Worm (Caenorhabditis elegans) whole organism, mixed stage, embryonic: Measurements from ENCODE around the gene M02F4.1.

Experiments
- M03D4.4 ChIP-seq: sonication (generic microtip); optimal IDR thresholded peaks from 2 replicates; lab custom pipeline; 2017; ENCODE audit warnings: mild to moderate bottlenecking, missing genetic modification characterization, missing compliant biosample characterization
- bed-3 ChIP-seq: fragments of 200-800 bp; sonication (Bioruptor generic); optimal IDR thresholded peaks from 3 replicates; lab custom pipeline; 2018; ENCODE audit warnings: mild to moderate bottlenecking, missing genetic modification characterization, moderate library complexity, missing compliant biosample characterization
- blmp-1 ChIP-seq: fragments of 150-350 bp; optimal IDR thresholded peaks from 2 replicates; lab custom pipeline; 2014; ENCODE audit warnings: missing biosample characterization, missing genetic modification characterization
- ceh-39 ChIP-seq: fragments of 150-350 bp; optimal IDR thresholded peaks from 2 replicates; lab custom pipeline; 2014; ENCODE audit warnings: missing biosample characterization, missing genetic modification characterization
- ceh-43 ChIP-seq: fragments of 200-800 bp; sonication (Bioruptor generic); optimal IDR thresholded peaks from 2 replicates; lab custom pipeline; 2018; ENCODE audit warnings: mild to moderate bottlenecking, missing genetic modification characterization, moderate library complexity, missing compliant biosample characterization
- ceh-83 ChIP-seq: fragments of 200-800 bp; sonication (Bioruptor generic); optimal IDR thresholded peaks from 2 replicates; lab custom pipeline; 2018; ENCODE audit warnings: mild to moderate bottlenecking, missing genetic modification characterization, missing compliant biosample characterization
- ces-1 ChIP-seq: fragments of 150-350 bp; optimal IDR thresholded peaks from 2 replicates; lab custom pipeline; 2014; ENCODE audit warnings: missing biosample characterization, missing genetic modification reagents, missing genetic modification characterization
- cnd-1 ChIP-seq: fragments of 200-800 bp; sonication (Bioruptor generic); optimal IDR thresholded peaks from 2 replicates; lab custom pipeline; 2018; ENCODE audit warnings: mild to moderate bottlenecking, missing genetic modification characterization, missing compliant biosample characterization
- drap-1 ChIP-seq: fragments of 200-800 bp; sonication (Bioruptor generic); optimal IDR thresholded peaks from 3 replicates; lab custom pipeline; 2018; ENCODE audit warnings: mild to moderate bottlenecking, missing genetic modification characterization, missing compliant biosample characterization
- elt-1 ChIP-seq: sonication (generic microtip); optimal IDR thresholded peaks from 2 replicates; lab custom pipeline; 2017; ENCODE audit warnings: missing genetic modification characterization, mild to moderate bottlenecking, missing compliant biosample characterization, antibody characterized with exemption, moderate library complexity, borderline replicate concordance; ENCODE audit not compliant: insufficient read depth
- elt-3 ChIP-seq: fragments of 150-350 bp; optimal IDR thresholded peaks from 2 replicates; lab custom pipeline; 2014; ENCODE audit warnings: missing biosample characterization, missing genetic modification characterization
- flh-1 ChIP-seq: fragments of 200-800 bp; sonication (Bioruptor generic); optimal IDR thresholded peaks from 2 replicates; lab custom pipeline; 2018; ENCODE audit warnings: mild to moderate bottlenecking, missing genetic modification characterization, moderate library complexity, missing compliant biosample characterization
- ham-2 ChIP-seq: fragments of 200-800 bp; sonication (Bioruptor generic); optimal IDR thresholded peaks from 2 replicates; lab custom pipeline; 2018; ENCODE audit warnings: mild to moderate bottlenecking, missing genetic modification characterization, missing compliant biosample characterization
- hlh-1 ChIP-seq: fragments of 150-350 bp; optimal IDR thresholded peaks from 2 replicates; lab custom pipeline; 2014; ENCODE audit warnings: missing biosample characterization, missing genetic modification reagents, missing genetic modification characterization
- lin-13 ChIP-seq: fragments of 150-350 bp; optimal IDR thresholded peaks from 2 replicates; lab custom pipeline; 2014; ENCODE audit warnings: missing biosample characterization, missing genetic modification characterization
- lin-32 ChIP-seq: fragments of 200-800 bp; sonication (Bioruptor generic); optimal IDR thresholded peaks from 2 replicates; lab custom pipeline; 2018; ENCODE audit warnings: mild to moderate bottlenecking, missing genetic modification characterization, missing compliant biosample characterization
- lsy-2 ChIP-seq: fragments of 150-350 bp; optimal IDR thresholded peaks from 2 replicates; lab custom pipeline; 2014; ENCODE audit warnings: missing biosample characterization, missing genetic modification characterization
- mab-5 ChIP-seq: fragments of 150-350 bp; optimal IDR thresholded peaks from 2 replicates; lab custom pipeline; 2014; ENCODE audit warnings: missing biosample characterization, missing genetic modification characterization
- mep-1 ChIP-seq: fragments of 150-350 bp; optimal IDR thresholded peaks from 2 replicates; lab custom pipeline; 2017; ENCODE audit warnings: missing biosample characterization, missing genetic modification reagents, missing genetic modification characterization, inconsistent platforms
- mls-2 ChIP-seq: sonication (generic microtip); optimal IDR thresholded peaks from 2 replicates; lab custom pipeline; 2016; ENCODE audit warnings: mild to moderate bottlenecking, missing genetic modification characterization, moderate library complexity, missing compliant biosample characterization
- nhr-12 ChIP-seq: fragments of 150-350 bp; optimal IDR thresholded peaks from 2 replicates; lab custom pipeline; 2014; ENCODE audit warnings: missing biosample characterization, missing genetic modification characterization
- nhr-2 ChIP-seq: fragments of 150-350 bp; optimal IDR thresholded peaks from 2 replicates; lab custom pipeline; 2014; ENCODE audit warnings: missing biosample characterization, missing genetic modification characterization
- nhr-237 ChIP-seq: fragments of 150-350 bp; optimal IDR thresholded peaks from 2 replicates; lab custom pipeline; 2014; ENCODE audit warnings: missing biosample characterization, missing genetic modification characterization
- nhr-28 ChIP-seq: fragments of 150-350 bp; optimal IDR thresholded peaks from 2 replicates; lab custom pipeline; 2014; ENCODE audit warnings: missing biosample characterization, missing genetic modification characterization
- nhr-76 ChIP-seq: sonication (generic microtip); optimal IDR thresholded peaks from 2 replicates; lab custom pipeline; 2017; ENCODE audit warnings: missing biosample characterization, missing genetic modification characterization
- pha-4 ChIP-seq: fragments of 150-350 bp; optimal IDR thresholded peaks from 2 replicates; lab custom pipeline; 2018; ENCODE audit warnings: missing biosample characterization, missing genetic modification reagents, missing genetic modification characterization
- sem-2 ChIP-seq: fragments of 200-800 bp; sonication (Bioruptor generic); optimal IDR thresholded peaks from 2 replicates; lab custom pipeline; 2018; ENCODE audit warnings: mild to moderate bottlenecking, missing genetic modification characterization, missing compliant biosample characterization
- snpc-4 ChIP-seq: fragments of 150-350 bp; optimal IDR thresholded peaks from 2 replicates; lab custom pipeline; 2014; ENCODE audit warnings: missing biosample characterization, missing genetic modification characterization
- sptf-1 ChIP-seq: sonication (generic microtip); optimal IDR thresholded peaks from 2 replicates; lab custom pipeline; 2017; ENCODE audit warnings: mild to moderate bottlenecking, missing genetic modification characterization, moderate library complexity, missing compliant biosample characterization
- tbx-8 ChIP-seq: fragments of 200-800 bp; sonication (Bioruptor generic); optimal IDR thresholded peaks from 2 replicates; lab custom pipeline; 2018; ENCODE audit warnings: mild to moderate bottlenecking, missing genetic modification characterization, moderate library complexity, missing compliant biosample characterization
- unc-120 ChIP-seq: sonication (generic microtip); optimal IDR thresholded peaks from 2 replicates; lab custom pipeline; 2017; ENCODE audit warnings: missing genetic modification characterization, missing compliant biosample characterization; ENCODE audit not compliant: poor library complexity, severe bottlenecking
- unc-39 ChIP-seq: fragments of 150-350 bp; optimal IDR thresholded peaks from 2 replicates; lab custom pipeline; 2014; ENCODE audit warnings: missing biosample characterization, missing genetic modification characterization
- unc-62 ChIP-seq: fragments of 150-350 bp; optimal IDR thresholded peaks from 2 replicates; lab custom pipeline; 2014; ENCODE audit warnings: missing biosample characterization, missing genetic modification reagents, missing genetic modification characterization
- zip-8 ChIP-seq: fragments of 150-350 bp; optimal IDR thresholded peaks from 2 replicates; lab custom pipeline; 2014; ENCODE audit warnings: missing biosample characterization, missing genetic modification characterization
- ztf-11 ChIP-seq: fragments of 150-350 bp; optimal IDR thresholded peaks from 2 replicates; lab custom pipeline; 2014; ENCODE audit warnings: missing biosample characterization, missing genetic modification characterization

Gene M02F4.1

DNA sequence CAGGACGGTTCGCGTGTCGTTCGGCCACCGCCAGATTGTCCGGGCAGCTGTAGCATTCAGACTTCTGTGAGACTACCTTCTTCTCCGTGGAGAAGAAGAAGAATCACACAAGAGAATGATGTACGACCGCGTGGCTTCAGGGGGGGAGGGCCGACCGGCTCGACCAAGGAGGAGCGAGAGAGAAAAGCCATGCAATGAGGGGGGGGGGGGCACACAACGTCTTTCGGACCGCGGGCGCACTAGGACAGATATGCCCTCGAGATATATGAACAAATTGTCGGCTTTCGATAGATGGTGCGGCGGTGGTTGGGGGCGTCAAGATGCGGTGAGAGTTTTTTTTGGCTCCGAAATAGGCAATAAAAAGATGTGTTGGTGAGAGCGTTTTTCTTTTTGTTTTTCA lies 11.7 kb upstream of the M02F4.1 start:
- no peak for TF ChIP-seq mab-5 (tag; lab: Kevin White, UChicago)
- TF ChIP-seq unc-120 (tag; lab: Kevin White, UChicago), result peak; percentile 3
- TF ChIP-seq lin-13 (tag; lab: Kevin White, UChicago), result no peak
- TF ChIP-seq nhr-28, result no peak
- TF ChIP-seq elt-3 (tag; lab: Kevin White, UChicago), result no peak
- no peak for TF ChIP-seq ceh-43 (GFP tag; lab: Kevin White, UChicago)
- TF ChIP-seq unc-39 (tag; lab: Kevin White, UChicago), result no peak
- no peak for TF ChIP-seq nhr-12 (tag; lab: Kevin White, UChicago)
- peak; percentile 43 for TF ChIP-seq sptf-1 (tag; lab: Kevin White, UChicago)
- no peak for TF ChIP-seq flh-1 (GFP tag; lab: Kevin White, UChicago)

DNA sequence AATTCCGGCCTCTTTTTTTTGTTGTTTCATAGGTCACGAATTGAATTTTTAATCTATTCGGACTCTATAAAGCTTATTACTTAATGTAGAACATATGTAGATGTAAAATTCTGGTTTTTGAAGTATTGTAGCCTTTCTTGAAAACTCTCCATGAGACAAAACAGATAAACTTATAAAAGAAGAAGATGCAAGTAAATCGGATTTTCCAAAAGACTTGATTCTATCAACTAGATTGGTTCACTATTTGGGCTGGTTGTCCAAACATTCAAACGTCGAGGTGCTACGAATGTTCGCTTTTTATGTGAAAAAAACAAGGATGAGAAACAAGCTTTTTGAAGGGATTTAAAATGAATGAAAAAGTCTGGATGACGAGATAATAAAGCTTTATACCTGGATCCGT lies 11.1 kb upstream of the M02F4.1 start:
- TF ChIP-seq mep-1 (no peak), ces-1 (GFP tag; lab: Kevin White, UChicago) (peak; percentile 93)
- TF ChIP-seq, all 35 proteins: peak for 1

DNA sequence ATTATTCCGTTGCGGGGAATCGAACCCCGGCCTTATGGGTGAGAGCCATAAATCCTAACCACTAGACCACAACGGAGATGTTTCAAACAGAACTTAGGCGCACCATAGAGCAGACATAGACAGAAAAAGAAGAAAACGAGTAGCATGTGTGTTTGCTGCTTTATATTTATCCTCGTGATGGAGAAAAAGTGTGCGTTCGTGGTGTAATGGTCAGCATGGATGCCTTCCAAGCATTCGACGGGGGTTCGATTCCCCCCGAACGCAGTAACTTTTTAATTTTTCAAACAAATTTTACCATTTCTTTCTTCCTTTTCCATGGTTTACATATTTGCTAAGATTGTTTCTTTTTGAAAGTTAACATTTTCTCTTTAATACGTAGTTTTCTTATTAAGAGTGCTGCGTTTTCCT lies 7.0 kb upstream of the M02F4.1 start:
- TF ChIP-seq drap-1 (GFP tag; lab: Kevin White, UChicago), result peak; percentile 96
- peak; percentile 60 for TF ChIP-seq ztf-11 (tag; lab: Kevin White, UChicago)
- TF ChIP-seq lin-13 (tag; lab: Kevin White, UChicago), result peak; percentile 69
- TF ChIP-seq mls-2, result peak; percentile 97
- TF ChIP-seq nhr-76 (tag; lab: Kevin White, UChicago), result no peak
- TF ChIP-seq ces-1 (GFP tag; lab: Kevin White, UChicago), result peak; percentile 88
- TF ChIP-seq nhr-2, result peak; percentile 34
- peak; percentile 27 for TF ChIP-seq mab-5 (tag; lab: Kevin White, UChicago)
- peak; percentile 1 for TF ChIP-seq ceh-39
- TF ChIP-seq nhr-237 (tag; lab: Kevin White, UChicago), result peak; percentile 84
- TF ChIP-seq nhr-28, result peak; percentile 70
- peak; percentile 43 for TF ChIP-seq lsy-2
- TF ChIP-seq zip-8 (tag; lab: Kevin White, UChicago), result no peak
- TF ChIP-seq bed-3, result peak; percentile 90
- peak; percentile 87 for TF ChIP-seq cnd-1 (tag; lab: Kevin White, UChicago)
- TF ChIP-seq elt-3 (tag; lab: Kevin White, UChicago), result peak; percentile 49
- peak; percentile 86 for TF ChIP-seq ceh-43 (GFP tag; lab: Kevin White, UChicago)
- TF ChIP-seq unc-39 (tag; lab: Kevin White, UChicago), result peak; percentile 49
- TF ChIP-seq nhr-12 (tag; lab: Kevin White, UChicago), result no peak
- TF ChIP-seq lin-32 (GFP tag; lab: Kevin White, UChicago), result peak; percentile 84
- peak; percentile 86 for TF ChIP-seq sem-2
- TF ChIP-seq M03D4.4 (tag; lab: Kevin White, UChicago), result peak; percentile 93
- TF ChIP-seq ceh-83 (GFP tag; lab: Kevin White, UChicago), result peak; percentile 94
- TF ChIP-seq unc-62 (GFP tag; lab: Kevin White, UChicago), result peak; percentile 72
- peak; percentile 3 for TF ChIP-seq elt-1 (tag; lab: Kevin White, UChicago)
- no peak for TF ChIP-seq blmp-1
- TF ChIP-seq mep-1, result peak; percentile 88
- TF ChIP-seq hlh-1, result peak; percentile 57
- TF ChIP-seq sptf-1 (tag; lab: Kevin White, UChicago), result peak; percentile 97
- TF ChIP-seq flh-1 (GFP tag; lab: Kevin White, UChicago), result peak; percentile 88
- no peak for TF ChIP-seq snpc-4 (tag; lab: Kevin White, UChicago)
- peak; percentile 60 for TF ChIP-seq pha-4
- peak; percentile 89 for TF ChIP-seq ham-2 (GFP tag; lab: Kevin White, UChicago)
- peak; percentile 81 for TF ChIP-seq tbx-8 (GFP tag; lab: Kevin White, UChicago)
- peak; percentile 97 for TF ChIP-seq unc-120 (tag; lab: Kevin White, UChicago)

DNA sequence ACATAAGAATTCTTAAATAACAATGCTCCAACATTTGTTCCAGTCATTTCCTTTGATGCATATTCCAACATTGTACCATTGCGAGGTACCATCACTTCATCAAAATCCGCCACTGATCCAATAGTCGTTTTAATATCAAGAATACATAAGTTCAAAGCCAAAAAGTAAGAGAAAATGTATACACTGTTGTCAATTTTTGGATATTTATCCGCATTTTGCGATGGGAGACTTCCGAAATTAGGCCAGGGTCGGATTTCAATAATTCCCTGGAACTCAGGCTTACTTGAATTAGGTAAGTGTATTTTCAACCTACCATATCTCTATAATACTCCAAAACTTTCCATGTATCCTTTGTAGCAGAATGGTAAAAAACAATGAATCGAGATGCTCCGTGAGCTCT lies 5.3 kb upstream of the M02F4.1 start, which contains the start of gene M02F4.2:
Gene M02F4.2 (minus strand): TSS at position 101 of the 400 bp plus-strand sequence.
- TF ChIP-seq mep-1 (no peak), elt-3 (tag; lab: Kevin White, UChicago) (no peak), nhr-237 (tag; lab: Kevin White, UChicago) (no peak), mab-5 (tag; lab: Kevin White, UChicago) (no peak), hlh-1 (no peak), nhr-28 (no peak), lin-13 (tag; lab: Kevin White, UChicago) (no peak), ztf-11 (tag; lab: Kevin White, UChicago) (no peak), nhr-2 (no peak), zip-8 (tag; lab: Kevin White, UChicago) (no peak)
